Fruit fly (Drosophila melanogaster): ENCODE measurements around the gene sesB.

- TF ChIP-seq CG7101 (tag; optimal IDR thresholded peaks at IDR 0.05) (no peak), CG14711 (tag; optimal IDR thresholded peaks at IDR 0.05) (no peak), CG12768 (GFP tag; optimal IDR thresholded peaks at IDR 0.05) (no peak), Hr96 (GFP tag; optimal IDR thresholded peaks at IDR 0.05) (no peak), cnc (optimal IDR thresholded peaks at IDR 0.05) (no peak), cic (GFP tag; optimal IDR thresholded peaks at IDR 0.05) (peak; percentile 12), tj (GFP tag; optimal IDR thresholded peaks at IDR 0.05) (no peak), kay (GFP tag; ENCODE audit: borderline replicate concordance) (peak; percentile 81), CG1620 (GFP tag; optimal IDR thresholded peaks at IDR 0.05) (no peak), CG11617 (GFP tag; optimal IDR thresholded peaks at IDR 0.05) (no peak), Clk (GFP tag; optimal IDR thresholded peaks at IDR 0.05) (no peak), bab1 (GFP tag; optimal IDR thresholded peaks at IDR 0.05) (no peak), CG33017 (tag; optimal IDR thresholded peaks at IDR 0.05) (no peak)
These were observed 3.2 kb downstream of the sesB start for dm6 chrX:10783374-10784064.
